Fruit fly (Drosophila melanogaster) whole organism, prepupa: ENCODE data around the gene CG32683.
A peak's percentile ranks its signal among the peaks of the same experiment; 100 is the strongest.

Experiments
- Blimp-1 ChIP-seq: fragments of 200-800 bp; sonication (Bioruptor generic); optimal IDR thresholded peaks from 3 replicates; lab custom pipeline; 2017; ENCODE audit warnings: missing biosample characterization, missing genetic modification characterization, mild to moderate bottlenecking, moderate library complexity, missing genetic modification reagents
- CG10631 ChIP-seq: fragments of 200-800 bp; sonication (Bioruptor generic); optimal IDR thresholded peaks from 2 replicates; lab custom pipeline; 2016; ENCODE audit warnings: missing biosample characterization, missing genetic modification characterization
- CG10669 ChIP-seq: fragments of 200-800 bp; sonication (Bioruptor generic); optimal IDR thresholded peaks from 3 replicates; lab custom pipeline; 2018; ENCODE audit warnings: missing biosample characterization, mild to moderate bottlenecking, missing genetic modification characterization, moderate library complexity
- CG11294 ChIP-seq: fragments of 200-800 bp; sonication (Bioruptor generic); IDR thresholded peaks from 2 replicates; pipeline ENCODE4 v1.3.6; 2022; ENCODE audit warnings: missing biosample characterization, missing genetic modification characterization
- CG15336 ChIP-seq: fragments of 200-800 bp; sonication (Bioruptor generic); IDR thresholded peaks from 2 replicates; pipeline ENCODE4 v1.3.6; 2022; ENCODE audit warnings: missing biosample characterization, missing genetic modification characterization
- CG1621 ChIP-seq: fragments of 200-800 bp; sonication (Bioruptor generic); optimal IDR thresholded peaks from 3 replicates; lab custom pipeline; 2018; ENCODE audit warnings: missing biosample characterization, mild to moderate bottlenecking, missing genetic modification characterization
- CG16779 ChIP-seq: fragments of 200-800 bp; sonication (Bioruptor generic); optimal IDR thresholded peaks from 3 replicates; lab custom pipeline; 2017; ENCODE audit warnings: missing biosample characterization, mild to moderate bottlenecking, missing genetic modification characterization
- CG3032 ChIP-seq: fragments of 200-800 bp; optimal IDR thresholded peaks from 2 replicates; lab custom pipeline; 2019; ENCODE audit warnings: missing biosample characterization, mild to moderate bottlenecking, missing genetic modification characterization, moderate library complexity
- CG34406 ChIP-seq: fragments of 200-800 bp; sonication (Bioruptor generic); optimal IDR thresholded peaks from 3 replicates; lab custom pipeline; 2016; ENCODE audit warnings: missing biosample characterization, missing genetic modification characterization
- CG6276 ChIP-seq: fragments of 200-800 bp; sonication (Bioruptor generic); optimal IDR thresholded peaks from 2 replicates; lab custom pipeline; 2017; ENCODE audit warnings: missing biosample characterization, mild to moderate bottlenecking, missing genetic modification characterization
- CG6792 ChIP-seq: fragments of 200-800 bp; sonication (Bioruptor generic); optimal IDR thresholded peaks from 3 replicates; lab custom pipeline; 2016; ENCODE audit warnings: missing biosample characterization, missing genetic modification characterization
- CG6808 ChIP-seq: fragments of 200-800 bp; sonication (Bioruptor generic); optimal IDR thresholded peaks from 3 replicates; lab custom pipeline; 2017; ENCODE audit warnings: missing biosample characterization, missing genetic modification characterization, mild to moderate bottlenecking, moderate library complexity, missing genetic modification reagents
- CG7368 ChIP-seq: fragments of 200-800 bp; sonication (Bioruptor generic); optimal IDR thresholded peaks from 3 replicates; lab custom pipeline; 2016; ENCODE audit warnings: missing biosample characterization, missing genetic modification characterization
- CG8119 ChIP-seq: fragments of 200-800 bp; sonication (Bioruptor generic); IDR thresholded peaks from 3 replicates; pipeline ENCODE4 v1.3.6; 2022; ENCODE audit warnings: missing biosample characterization, missing genetic modification characterization
- CG8319 ChIP-seq: fragments of 200-800 bp; sonication (Bioruptor generic); optimal IDR thresholded peaks from 3 replicates; lab custom pipeline; 2016; ENCODE audit warnings: missing biosample characterization, missing genetic modification characterization
- CG8632 ChIP-seq: fragments of 200-800 bp; sonication (Bioruptor generic); optimal IDR thresholded peaks from 3 replicates; lab custom pipeline; 2016; ENCODE audit warnings: missing biosample characterization, missing genetic modification characterization
- CG9139 ChIP-seq: fragments of 200-800 bp; sonication (Bioruptor generic); optimal IDR thresholded peaks from 3 replicates; lab custom pipeline; 2017; ENCODE audit warnings: missing biosample characterization, mild to moderate bottlenecking, missing genetic modification characterization
- Eip75B ChIP-seq: fragments of 200-800 bp; sonication (Bioruptor generic); optimal IDR thresholded peaks from 3 replicates; lab custom pipeline; 2016; ENCODE audit warnings: missing biosample characterization, missing genetic modification characterization
- Eip78C ChIP-seq: fragments of 200-800 bp; sonication (Bioruptor generic); peaks from one replicate; lab custom pipeline; 2016; ENCODE audit warnings: missing biosample characterization, missing genetic modification characterization
- Eip93F ChIP-seq: fragments of 200-800 bp; sonication (Bioruptor generic); optimal IDR thresholded peaks from 2 replicates; lab custom pipeline; 2016; ENCODE audit warnings: missing biosample characterization, mild to moderate bottlenecking, missing genetic modification characterization
- Ets96B ChIP-seq: fragments of 200-800 bp; optimal IDR thresholded peaks from 2 replicates; lab custom pipeline; 2019; ENCODE audit warnings: missing biosample characterization, mild to moderate bottlenecking, missing genetic modification characterization, moderate library complexity
- Hr39 ChIP-seq: fragments of 200-800 bp; sonication (Bioruptor generic); optimal IDR thresholded peaks from 2 replicates; lab custom pipeline; 2016; ENCODE audit warnings: missing biosample characterization, missing genetic modification characterization
- Lpt ChIP-seq: fragments of 200-800 bp; sonication (Bioruptor generic); optimal IDR thresholded peaks from 3 replicates; lab custom pipeline; 2016; ENCODE audit warnings: missing biosample characterization, missing genetic modification characterization
- Met ChIP-seq: fragments of 200-800 bp; sonication (Bioruptor generic); optimal IDR thresholded peaks from 3 replicates; lab custom pipeline; 2016; ENCODE audit warnings: missing biosample characterization, missing genetic modification characterization
- OdsH ChIP-seq: fragments of 200-800 bp; sonication (Bioruptor generic); optimal IDR thresholded peaks from 3 replicates; lab custom pipeline; 2016; ENCODE audit warnings: missing biosample characterization, missing genetic modification characterization
- Smox ChIP-seq: fragments of 200-800 bp; sonication (Bioruptor generic); optimal IDR thresholded peaks from 3 replicates; lab custom pipeline; 2016; ENCODE audit warnings: missing biosample characterization, missing genetic modification characterization
- Sox102F ChIP-seq: fragments of 200-800 bp; sonication (Bioruptor generic); optimal IDR thresholded peaks from 2 replicates; lab custom pipeline; 2016; ENCODE audit warnings: missing biosample characterization, mild to moderate bottlenecking, missing genetic modification characterization
- Sox14 ChIP-seq: fragments of 200-800 bp; sonication (Bioruptor generic); optimal IDR thresholded peaks from 3 replicates; lab custom pipeline; 2016; ENCODE audit warnings: missing biosample characterization, missing genetic modification characterization
- Sox15 ChIP-seq: fragments of 200-800 bp; sonication (Bioruptor generic); optimal IDR thresholded peaks from 3 replicates; lab custom pipeline; 2016; ENCODE audit warnings: missing biosample characterization, missing genetic modification characterization
- acj6 ChIP-seq: fragments of 200-800 bp; sonication (Bioruptor generic); optimal IDR thresholded peaks from 3 replicates; lab custom pipeline; 2016; ENCODE audit warnings: missing biosample characterization, missing genetic modification characterization
- cyc ChIP-seq: fragments of 200-800 bp; sonication (Bioruptor generic); optimal IDR thresholded peaks from 3 replicates; lab custom pipeline; 2016; ENCODE audit warnings: missing biosample characterization, missing genetic modification characterization
- dac ChIP-seq: fragments of 200-800 bp; sonication (Bioruptor generic); optimal IDR thresholded peaks from 2 replicates; lab custom pipeline; 2017; ENCODE audit warnings: missing biosample characterization, mild to moderate bottlenecking, missing genetic modification characterization
- dsx ChIP-seq: fragments of 200-800 bp; optimal IDR thresholded peaks from 3 replicates; lab custom pipeline; 2019; ENCODE audit warnings: missing biosample characterization, mild to moderate bottlenecking, missing genetic modification characterization, moderate library complexity; ENCODE audit not compliant: poor library complexity, severe bottlenecking
- eg ChIP-seq: fragments of 200-800 bp; sonication (Bioruptor generic); IDR thresholded peaks from 3 replicates; pipeline ENCODE4 v1.3.6; 2022; ENCODE audit warnings: missing biosample characterization, missing genetic modification characterization
- esn ChIP-seq: fragments of 200-800 bp; sonication (Bioruptor generic); optimal IDR thresholded peaks from 2 replicates; lab custom pipeline; 2016; ENCODE audit warnings: missing biosample characterization, mild to moderate bottlenecking, missing genetic modification characterization, moderate library complexity
- fd59A ChIP-seq: fragments of 200-800 bp; sonication (Bioruptor generic); optimal IDR thresholded peaks from 2 replicates; lab custom pipeline; 2017; ENCODE audit warnings: missing biosample characterization, mild to moderate bottlenecking, missing genetic modification characterization, missing genetic modification reagents
- fd85E ChIP-seq: fragments of 200-800 bp; sonication (Bioruptor generic); optimal IDR thresholded peaks from 3 replicates; lab custom pipeline; 2016; ENCODE audit warnings: missing biosample characterization, missing genetic modification characterization
- fkh ChIP-seq: fragments of 200-800 bp; sonication (Bioruptor generic); optimal IDR thresholded peaks from 3 replicates; lab custom pipeline; 2017; ENCODE audit warnings: missing biosample characterization, mild to moderate bottlenecking, missing genetic modification characterization, moderate library complexity
- lz ChIP-seq: fragments of 200-800 bp; sonication (Bioruptor generic); optimal IDR thresholded peaks from 3 replicates; lab custom pipeline; 2016; ENCODE audit warnings: missing biosample characterization, missing genetic modification characterization
- net ChIP-seq: fragments of 200-800 bp; sonication (Bioruptor generic); optimal IDR thresholded peaks from 3 replicates; lab custom pipeline; 2016; ENCODE audit warnings: missing biosample characterization, missing genetic modification characterization
- pdm3 ChIP-seq: fragments of 200-800 bp; sonication (Bioruptor generic); optimal IDR thresholded peaks from 3 replicates; lab custom pipeline; 2016; ENCODE audit warnings: missing biosample characterization, missing genetic modification characterization
- svp ChIP-seq: fragments of 200-800 bp; sonication (Bioruptor generic); peaks from one replicate; lab custom pipeline; 2016; ENCODE audit warnings: missing biosample characterization, missing genetic modification characterization
- topi ChIP-seq: fragments of 200-800 bp; sonication (Bioruptor generic); optimal IDR thresholded peaks from 3 replicates; lab custom pipeline; 2016; ENCODE audit warnings: missing biosample characterization, missing genetic modification characterization
- vri ChIP-seq: fragments of 200-800 bp; sonication (Bioruptor generic); optimal IDR thresholded peaks from 3 replicates; lab custom pipeline; 2016; ENCODE audit warnings: missing biosample characterization, mild to moderate bottlenecking, missing genetic modification characterization

Gene CG32683

dm6 chrX:10460506-10461114 lies 5.9 kb upstream of the CG32683 start, which contains the start of gene Neb-cGP (continued):
- TF ChIP-seq CG8119 (GFP tag; lab: Robert Waterston, UW), result no peak
- peak; percentile 37 for TF ChIP-seq CG10631 (GFP tag; lab: Kevin White, UChicago)
- TF ChIP-seq fkh (GFP tag; lab: Kevin White, UChicago), result no peak
- no peak for TF ChIP-seq dac (GFP tag; lab: Kevin White, UChicago)
- TF ChIP-seq dsx (GFP tag; lab: Kevin White, UChicago), result no peak
- no peak for TF ChIP-seq CG34406 (GFP tag; lab: Kevin White, UChicago)
- TF ChIP-seq esn, result peak; percentile 59
- TF ChIP-seq topi (GFP tag; lab: Kevin White, UChicago), result peak; percentile 55
- TF ChIP-seq Eip75B (GFP tag; lab: Kevin White, UChicago), result peak; percentile 35
- no peak for TF ChIP-seq fd85E (GFP tag; lab: Kevin White, UChicago)
- no peak for TF ChIP-seq CG10669 (GFP tag; lab: Kevin White, UChicago)
- TF ChIP-seq vri, result no peak
- TF ChIP-seq CG11294, result no peak
- TF ChIP-seq eg, result no peak
- TF ChIP-seq CG15336 (GFP tag; lab: Robert Waterston, UW), result no peak
- TF ChIP-seq Sox102F (GFP tag; lab: Kevin White, UChicago), result peak; percentile 18
- no peak for TF ChIP-seq Eip93F
- peak; percentile 29 for TF ChIP-seq acj6
- TF ChIP-seq Lpt, result no peak
- peak; percentile 71 for TF ChIP-seq Eip78C
- no peak for TF ChIP-seq CG8632
- TF ChIP-seq fd59A (GFP tag; lab: Kevin White, UChicago), result no peak
- TF ChIP-seq CG6792 (GFP tag; lab: Kevin White, UChicago), result no peak
- no peak for TF ChIP-seq CG6276 (GFP tag; lab: Kevin White, UChicago)
- no peak for TF ChIP-seq CG8319 (GFP tag; lab: Kevin White, UChicago)
- peak; percentile 22 for TF ChIP-seq Sox14 (GFP tag; lab: Kevin White, UChicago)
- no peak for TF ChIP-seq Ets96B (tag; lab: Kevin White, UChicago)
- TF ChIP-seq CG6808 (GFP tag; lab: Kevin White, UChicago), result no peak
- TF ChIP-seq pdm3 (GFP tag; lab: Kevin White, UChicago), result peak; percentile 9
- TF ChIP-seq cyc (GFP tag; lab: Kevin White, UChicago), result peak; percentile 54
- TF ChIP-seq Sox15 (GFP tag; lab: Kevin White, UChicago), result no peak
- no peak for TF ChIP-seq Blimp-1

- TF ChIP-seq Sox14 (GFP tag; lab: Kevin White, UChicago) (no peak), net (no peak), fd85E (GFP tag; lab: Kevin White, UChicago) (no peak), pdm3 (GFP tag; lab: Kevin White, UChicago) (no peak), CG7368 (no peak), svp (GFP tag; lab: Kevin White, UChicago) (no peak), Ets96B (tag; lab: Kevin White, UChicago) (no peak), CG9139 (GFP tag; lab: Kevin White, UChicago) (no peak), CG16779 (no peak), CG8119 (GFP tag; lab: Robert Waterston, UW) (no peak)
These were observed 4.9 kb upstream of the CG32683 start, which contains the start of gene Or9a for dm6 chrX:10459576-10459975. TSS of gene Or9a (minus strand) at chrX:10459676.

- no peak for TF ChIP-seq CG8119 (GFP tag; lab: Robert Waterston, UW)
- TF ChIP-seq Met (GFP tag; lab: Kevin White, UChicago), result no peak
- TF ChIP-seq svp (GFP tag; lab: Kevin White, UChicago), result no peak
- no peak for TF ChIP-seq CG3032
- no peak for TF ChIP-seq eg
- TF ChIP-seq Eip75B (GFP tag; lab: Kevin White, UChicago), result no peak
- TF ChIP-seq Blimp-1, result no peak
- TF ChIP-seq CG10669 (GFP tag; lab: Kevin White, UChicago), result no peak
- TF ChIP-seq topi (GFP tag; lab: Kevin White, UChicago), result no peak
- no peak for TF ChIP-seq lz
- no peak for TF ChIP-seq CG7368
- TF ChIP-seq Hr39 (GFP tag; lab: Kevin White, UChicago), result no peak
- no peak for TF ChIP-seq CG6808 (GFP tag; lab: Kevin White, UChicago)
- TF ChIP-seq CG1621 (tag; lab: Kevin White, UChicago), result no peak
- no peak for TF ChIP-seq OdsH (GFP tag; lab: Kevin White, UChicago)
- TF ChIP-seq Smox (GFP tag; lab: Kevin White, UChicago), result no peak
- TF ChIP-seq CG6792 (GFP tag; lab: Kevin White, UChicago), result no peak
These were observed 22.0 kb downstream of the CG32683 start, which contains the start of gene CG12640 for dm6 chrX:10432712-10433111. TSS of gene CG12640 (minus strand) at chrX:10432812.
